Worm (Caenorhabditis elegans) whole organism, late embryonic: ENCODE results near the gene aak-1.

Experiments
- C08G9.2 ChIP-seq: sonication (generic microtip); optimal IDR thresholded peaks from 2 replicates; lab custom pipeline; 2016; ENCODE audit warnings: mild to moderate bottlenecking, missing genetic modification characterization, moderate library complexity, missing compliant biosample characterization
- ets-4 ChIP-seq: sonication (generic microtip); optimal IDR thresholded peaks from 2 replicates; lab custom pipeline; 2016; ENCODE audit warnings: missing genetic modification characterization, missing compliant biosample characterization
- fkh-10 ChIP-seq: fragments of 150-350 bp; optimal IDR thresholded peaks from 2 replicates; lab custom pipeline; 2014; ENCODE audit warnings: missing biosample characterization, missing genetic modification reagents, missing genetic modification characterization
- hlh-15 ChIP-seq: sonication (generic microtip); optimal IDR thresholded peaks from 2 replicates; lab custom pipeline; 2016; ENCODE audit warnings: missing genetic modification characterization, missing compliant biosample characterization
- nhr-11 ChIP-seq: fragments of 150-350 bp; optimal IDR thresholded peaks from 2 replicates; lab custom pipeline; 2014; ENCODE audit warnings: missing biosample characterization, missing genetic modification characterization
- pha-4 ChIP-seq: fragments of 150-350 bp; optimal IDR thresholded peaks from 2 replicates; lab custom pipeline; 2018; ENCODE audit warnings: missing biosample characterization, missing genetic modification reagents, missing genetic modification characterization

DNA sequence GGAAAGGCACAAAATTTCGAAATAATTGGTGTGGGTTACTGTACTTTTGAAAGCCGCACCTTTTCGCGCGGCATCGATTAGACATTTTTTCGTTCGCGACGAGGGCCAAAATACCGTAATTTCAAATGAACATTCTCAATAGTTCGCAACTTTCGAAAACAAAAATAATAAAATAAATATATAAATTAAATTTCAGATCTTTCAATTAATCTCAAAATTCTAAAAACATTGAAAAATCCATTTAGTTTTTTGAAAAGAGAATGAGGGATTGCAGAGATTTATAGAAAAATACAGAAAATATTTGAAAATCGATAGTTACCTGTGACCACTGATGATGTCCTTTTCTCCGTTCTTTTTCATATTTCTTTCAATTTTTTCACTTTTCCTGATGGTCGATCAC, 25.2 kb upstream of the aak-1 start, which contains the start of gene K02D10.8:
- TF ChIP-seq nhr-11 (tag; lab: Kevin White, UChicago) (no peak), hlh-15 (tag; lab: Kevin White, UChicago) (no peak), fkh-10 (GFP tag; lab: Kevin White, UChicago) (no peak), C08G9.2 (tag; lab: Kevin White, UChicago) (no peak), pha-4 (no peak), ets-4 (tag; lab: Kevin White, UChicago) (no peak)
